Fruit fly (Drosophila melanogaster): ENCODE results near the gene mthl10.
A peak's percentile ranks its signal among the peaks of the same experiment; 100 is the strongest.

The mthl10 gene

DNA sequence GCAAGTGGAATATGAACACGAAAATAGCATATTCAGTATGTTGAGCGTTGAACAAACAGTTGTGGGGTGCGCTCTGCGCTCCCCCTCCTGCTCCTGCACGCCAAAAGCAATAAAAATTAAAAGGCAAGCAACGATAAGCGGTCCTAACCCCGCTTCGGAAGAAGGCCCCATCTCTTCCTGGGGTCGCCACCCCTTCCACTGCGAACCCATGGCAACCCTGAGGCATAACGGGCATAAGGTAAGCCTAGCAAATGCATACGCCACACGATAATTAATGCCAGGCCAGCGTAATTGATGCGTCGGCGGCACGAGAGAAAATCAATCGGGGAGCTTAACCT is 5.7 kb upstream of the mthl10 start:
- TF ChIP-seq CG1602 (GFP tag; optimal IDR thresholded peaks at IDR 0.05) (no peak), NFAT (GFP tag; IDR thresholded peaks at IDR 0.05) (no peak), Optix (GFP tag; IDR thresholded peaks at IDR 0.05) (0 out of 3 replicates have a peak, but pooled peaks have one; percentile 3), CG1647 (GFP tag; optimal IDR thresholded peaks at IDR 0.05) (no peak), CG5180 (GFP tag; optimal IDR thresholded peaks at IDR 0.05) (no peak), ro (GFP tag; IDR thresholded peaks at IDR 0.05) (0 out of 2 replicates have a peak, but pooled peaks have one; percentile 2), CG9215 (GFP tag; IDR thresholded peaks at IDR 0.05) (no peak), Pdp1 (GFP tag; optimal IDR thresholded peaks at IDR 0.05) (no peak), CG4854 (GFP tag; optimal IDR thresholded peaks at IDR 0.05) (no peak), CG2712 (tag; optimal IDR thresholded peaks at IDR 0.05) (no peak), dmrt11E (tag; optimal IDR thresholded peaks at IDR 0.05) (no peak), chif (GFP tag; optimal IDR thresholded peaks at IDR 0.05) (no peak), z (GFP tag; IDR thresholded peaks at IDR 0.05) (no peak), Max (GFP tag; optimal IDR thresholded peaks at IDR 0.05) (no peak), CG8089 (GFP tag; optimal IDR thresholded peaks at IDR 0.05) (no peak), Stat92E (GFP tag; optimal IDR thresholded peaks at IDR 0.05) (no peak), ken (GFP tag; IDR thresholded peaks at IDR 0.05) (no peak), CG4360 (GFP tag; IDR thresholded peaks at IDR 0.05) (no peak), tgo (GFP tag; IDR thresholded peaks at IDR 0.05) (no peak), Tbp (GFP tag; optimal IDR thresholded peaks at IDR 0.05) (no peak), CG15011 (GFP tag; optimal IDR thresholded peaks at IDR 0.05) (no peak), CG12236 (GFP tag; optimal IDR thresholded peaks at IDR 0.05) (no peak), CG17186 (GFP tag; optimal IDR thresholded peaks at IDR 0.05) (no peak), pho (GFP tag; optimal IDR thresholded peaks at IDR 0.05) (no peak), caup (GFP tag; optimal IDR thresholded peaks at IDR 0.05; ENCODE audit: severe bottlenecking) (no peak), CG4404 (GFP tag; IDR thresholded peaks at IDR 0.05) (no peak), CG14667 (GFP tag; IDR thresholded peaks at IDR 0.05) (peak; percentile 2; the same call in 1 of the 2 replicates), sug (tag; optimal IDR thresholded peaks at IDR 0.05) (no peak), CG31388 (GFP tag; optimal IDR thresholded peaks at IDR 0.05) (no peak), Hr78 (GFP tag; optimal IDR thresholded peaks at IDR 0.05) (peak in 1 of 2 experiments; percentile 61), wek (GFP tag; optimal IDR thresholded peaks at IDR 0.05) (no peak), E2f1 (GFP tag; IDR thresholded peaks at IDR 0.05) (no peak), CG15479 (GFP tag; optimal IDR thresholded peaks at IDR 0.05) (no peak), eve (GFP tag; optimal IDR thresholded peaks at IDR 0.05) (no peak), Usf (GFP tag; optimal IDR thresholded peaks at IDR 0.05) (no peak), CG7745 (tag; optimal IDR thresholded peaks at IDR 0.05) (no peak), CG30431 (GFP tag; optimal IDR thresholded peaks at IDR 0.05) (no peak), ems (GFP tag; optimal IDR thresholded peaks at IDR 0.05) (no peak), CG34422 (GFP tag; IDR thresholded peaks at IDR 0.05) (no peak), HLHmδ (GFP tag; optimal IDR thresholded peaks at IDR 0.05) (no peak), Nf-YB (GFP tag; optimal IDR thresholded peaks at IDR 0.05) (no peak), CG3726 (GFP tag; IDR thresholded peaks at IDR 0.05) (0 out of 3 replicates have a peak, but pooled peaks have one; percentile 2), CG2199 (GFP tag; IDR thresholded peaks at IDR 0.05) (peak; percentile 75; the same call in 1 of the 3 replicates), TFAM (GFP tag; optimal IDR thresholded peaks at IDR 0.05) (no peak), CG14050 (GFP tag; IDR thresholded peaks at IDR 0.05) (no peak), gem (tag; optimal IDR thresholded peaks at IDR 0.05) (no peak), CG42726 (GFP tag; IDR thresholded peaks at IDR 0.05; ENCODE audit: partially characterized antibody) (no peak), CG16779 (GFP tag; IDR thresholded peaks at IDR 0.05) (no peak), CTCF (GFP tag; optimal IDR thresholded peaks at IDR 0.05) (no peak), trh (GFP tag; optimal IDR thresholded peaks at IDR 0.05) (no peak), CG11247 (GFP tag; IDR thresholded peaks at IDR 0.05) (peak; percentile 3; the same call in 1 of the 2 replicates), CG13287 (GFP tag; IDR thresholded peaks at IDR 0.05; ENCODE audit: partially characterized antibody) (no peak)
